Fruit fly (Drosophila melanogaster): ENCODE data around the gene CG9743.

The CG9743 gene

DNA sequence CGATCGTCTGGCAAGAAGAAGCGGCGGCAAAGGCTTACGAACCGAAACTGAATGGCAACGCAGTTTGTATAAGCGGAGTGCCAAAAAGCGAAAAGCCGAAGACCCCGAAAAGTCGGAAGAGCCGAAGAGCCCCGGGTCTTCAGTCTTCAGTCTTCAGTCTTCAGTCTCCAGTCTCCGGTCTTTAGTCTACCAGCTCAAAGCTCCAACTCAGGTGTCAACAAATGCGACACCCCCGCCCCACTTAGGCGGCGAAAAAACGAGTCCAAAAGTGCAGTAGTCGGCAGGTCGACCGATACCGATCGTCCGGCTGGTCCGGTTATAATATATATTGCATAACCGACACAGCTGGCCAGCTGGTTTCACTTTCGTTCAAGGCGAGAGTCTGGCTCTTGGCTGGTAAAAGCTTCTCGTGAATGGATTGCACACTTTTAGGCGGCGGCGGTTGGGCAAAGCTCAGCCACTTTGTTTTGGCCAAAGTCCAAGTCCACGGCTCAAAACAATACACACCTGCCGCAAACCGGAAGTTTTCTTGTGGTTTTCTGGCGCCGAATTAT is 40.5 kb upstream of the CG9743 start, which contains the start of gene CG9737 (continued):
- TF ChIP-seq Sry-δ (GFP tag; optimal IDR thresholded peaks at IDR 0.05) (no peak), Atf-2 (GFP tag; optimal IDR thresholded peaks at IDR 0.05) (no peak), CG6813 (GFP tag; optimal IDR thresholded peaks at IDR 0.05) (no peak), ind (GFP tag; optimal IDR thresholded peaks at IDR 0.05) (no peak), CG15601 (tag; optimal IDR thresholded peaks at IDR 0.05) (no peak), Eip74EF (GFP tag; optimal IDR thresholded peaks at IDR 0.05) (peak in 1 of 2 experiments; percentile 81), CG13894 (tag; optimal IDR thresholded peaks at IDR 0.05) (peak; percentile 61), bab2 (GFP tag; optimal IDR thresholded peaks at IDR 0.05) (no peak), CG3847 (GFP tag; IDR thresholded peaks at IDR 0.05) (no peak), CG6175 (GFP tag; IDR thresholded peaks at IDR 0.05) (no peak), CG16813 (GFP tag; IDR thresholded peaks at IDR 0.05; ENCODE audit: partially characterized antibody) (no peak), p53 (GFP tag; optimal IDR thresholded peaks at IDR 0.05) (no peak), CG17829 (tag; optimal IDR thresholded peaks at IDR 0.05) (no peak), CG10462 (GFP tag; optimal IDR thresholded peaks at IDR 0.05) (no peak), cad (GFP tag; optimal IDR thresholded peaks at IDR 0.05) (no peak), lola (GFP tag; optimal IDR thresholded peaks at IDR 0.05) (no peak), eve (GFP tag; optimal IDR thresholded peaks at IDR 0.05) (no peak), HHEX (GFP tag; optimal IDR thresholded peaks at IDR 0.05) (peak; percentile 14), CG11696 (GFP tag; IDR thresholded peaks at IDR 0.05) (no peak), HLH3B (GFP tag; IDR thresholded peaks at IDR 0.05) (no peak), CG16863 (GFP tag; optimal IDR thresholded peaks at IDR 0.05) (no peak), Lpt (GFP tag; optimal IDR thresholded peaks at IDR 0.05) (no peak), CG12071 (GFP tag; optimal IDR thresholded peaks at IDR 0.05) (no peak), tna (GFP tag; IDR thresholded peaks at IDR 0.05; ENCODE audit: partially characterized antibody) (peak; percentile 18; the same call in 1 of the 2 replicates), Xbp1 (GFP tag; optimal IDR thresholded peaks at IDR 0.05) (no peak), Deaf1 (tag; optimal IDR thresholded peaks at IDR 0.05) (peak; percentile 92), CG12155 (GFP tag; optimal IDR thresholded peaks at IDR 0.05) (no peak), cg (GFP tag; optimal IDR thresholded peaks at IDR 0.05) (no peak), CG9932 (GFP tag; IDR thresholded peaks at IDR 0.05) (no peak), crol (GFP tag; IDR thresholded peaks at IDR 0.05) (no peak), CG7963 (GFP tag; IDR thresholded peaks at IDR 0.05; ENCODE audit: partially characterized antibody) (no peak), wdn (GFP tag; IDR thresholded peaks at IDR 0.05) (no peak), CG10267 (tag; optimal IDR thresholded peaks at IDR 0.05) (no peak), Pdp1 (GFP tag; optimal IDR thresholded peaks at IDR 0.05) (peak in 1 of 2 experiments; percentile 97), wek (GFP tag; optimal IDR thresholded peaks at IDR 0.05) (no peak), tll (GFP tag; optimal IDR thresholded peaks at IDR 0.05) (no peak), hth (optimal IDR thresholded peaks at IDR 0.05) (no peak), chif (GFP tag; optimal IDR thresholded peaks at IDR 0.05) (no peak), HLHmδ (GFP tag; optimal IDR thresholded peaks at IDR 0.05) (peak; percentile 79), lbe (GFP tag; optimal IDR thresholded peaks at IDR 0.05) (no peak), mam (GFP tag; optimal IDR thresholded peaks at IDR 0.05) (no peak), sqz (GFP tag; optimal IDR thresholded peaks at IDR 0.05) (no peak), CG11723 (GFP tag; optimal IDR thresholded peaks at IDR 0.05) (no peak), ase (GFP tag; IDR thresholded peaks at IDR 0.05) (no peak), HLH4C (GFP tag; IDR thresholded peaks at IDR 0.05; ENCODE audit: partially characterized antibody) (no peak), gt (GFP tag; IDR thresholded peaks at IDR 0.05) (no peak), sd (tag; optimal IDR thresholded peaks at IDR 0.05) (no peak), croc (GFP tag; conservative IDR thresholded peaks at IDR 0.05) (no peak), CG2678 (tag; optimal IDR thresholded peaks at IDR 0.05) (no peak), CG31224 (GFP tag; IDR thresholded peaks at IDR 0.05) (no peak)

All from whole organism, embryonic.